Worm (Caenorhabditis elegans) whole organism, midembryonic: ENCODE results near the gene wht-7.

Source experiments
- flt-1 ChIP-seq: fragments of 200-800 bp; sonication (Bioruptor generic); IDR thresholded peaks from 2 replicates; pipeline ENCODE4 v1.3.6; 2022; ENCODE audit warnings: missing genetic modification characterization, missing compliant biosample characterization
- med-1 ChIP-seq: sonication (generic microtip); optimal IDR thresholded peaks from 2 replicates; lab custom pipeline; 2017; ENCODE audit warnings: missing genetic modification characterization, mild to moderate bottlenecking, missing compliant biosample characterization, antibody characterized with exemption, missing genetic modification reagents; ENCODE audit not compliant: insufficient read depth
- ref-1 ChIP-seq: fragments of 200-800 bp; sonication (Bioruptor generic); conservative IDR thresholded peaks from 2 replicates; pipeline ENCODE4 v1.3.6; 2022; ENCODE audit warnings: missing genetic modification reagents, missing genetic modification characterization, missing compliant biosample characterization
- tab-1 ChIP-seq: fragments of 200-800 bp; sonication (Bioruptor generic); IDR thresholded peaks from 2 replicates; pipeline ENCODE4 v1.3.6; 2022; ENCODE audit warnings: missing genetic modification characterization, missing compliant biosample characterization
- ztf-23 ChIP-seq: fragments of 200-800 bp; sonication (Bioruptor generic); IDR thresholded peaks from 2 replicates; pipeline ENCODE4 v1.3.6; 2022; ENCODE audit warnings: missing genetic modification reagents, missing genetic modification characterization, missing compliant biosample characterization
- ztf-29 ChIP-seq: fragments of 200-800 bp; sonication (Bioruptor generic); IDR thresholded peaks from 2 replicates; pipeline ENCODE4 v1.3.6; 2022; ENCODE audit warnings: missing genetic modification reagents, missing genetic modification characterization, missing compliant biosample characterization

DNA sequence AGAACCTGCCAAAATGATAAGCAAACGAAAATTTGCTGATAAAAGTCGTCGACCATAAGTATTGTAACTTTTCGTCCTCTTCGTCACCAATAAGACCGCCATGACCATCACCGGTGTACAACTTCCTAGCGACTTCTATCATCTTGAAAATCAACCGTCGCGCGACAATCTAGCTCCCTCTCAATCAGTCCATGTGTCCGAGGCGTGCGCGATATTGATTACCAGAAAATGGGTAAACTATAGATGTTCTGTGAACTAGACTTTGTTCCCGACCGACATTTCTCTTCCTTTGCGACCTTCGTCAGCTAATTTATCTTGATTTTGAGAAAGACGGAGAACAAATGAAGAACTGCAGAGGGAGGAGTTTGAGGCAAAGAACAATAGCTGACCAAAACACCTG, 4.1 kb downstream of the wht-7 start:
- TF ChIP-seq ztf-29 (GFP tag; lab: Robert Waterston, UW) (no peak), tab-1 (GFP tag; lab: Robert Waterston, UW) (no peak), flt-1 (no peak), ztf-23 (no peak), med-1 (GFP tag; lab: Kevin White, UChicago) (no peak), ref-1 (GFP tag; lab: Robert Waterston, UW) (no peak)
